Fruit fly (Drosophila melanogaster): ENCODE data around the gene SoxN.

DNA sequence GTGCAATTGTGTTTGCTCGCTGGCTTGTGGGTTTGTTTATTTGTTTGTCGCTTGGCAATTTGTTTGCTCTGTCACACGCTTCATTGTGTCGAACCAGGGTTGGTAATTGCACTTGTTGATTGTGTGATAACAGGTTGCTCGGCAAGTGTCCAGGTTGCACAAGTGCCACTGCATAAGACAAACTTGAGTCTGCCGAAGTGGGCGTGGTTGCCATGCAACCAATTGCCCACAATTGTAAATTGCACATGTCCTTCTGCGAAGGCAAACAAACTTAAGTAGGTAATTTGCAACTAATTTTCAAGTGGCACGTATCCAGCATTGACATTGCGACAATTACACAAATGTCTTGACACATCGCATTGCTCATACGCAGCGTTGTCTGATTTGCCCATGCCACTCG, 13.7 kb downstream of the SoxN start:
- TF ChIP-seq usp (GFP tag; optimal IDR thresholded peaks at IDR 0.05) (no peak), EcR (GFP tag; optimal IDR thresholded peaks at IDR 0.05) (no peak), psq (optimal IDR thresholded peaks at IDR 0.05) (no peak), pan (optimal IDR thresholded peaks at IDR 0.05) (no peak)

Data from whole organism.